Fruit fly (Drosophila melanogaster): ENCODE data around the gene S6k.

Gene S6k

dm6 chr3L:5787476-5787875, 23.3 kb downstream of the S6k start:
- no peak for TF ChIP-seq chm (GFP tag; IDR thresholded peaks at IDR 0.05)
- TF ChIP-seq vvl (GFP tag; IDR thresholded peaks at IDR 0.05), result peak; percentile 36; the same call in 1 of the 2 replicates
- peak; percentile 82 for TF ChIP-seq sr (GFP tag; IDR thresholded peaks at IDR 0.05)
- peak; percentile 44 for TF ChIP-seq CG15479 (GFP tag; optimal IDR thresholded peaks at IDR 0.05)
- TF ChIP-seq Rx (GFP tag; IDR thresholded peaks at IDR 0.05), result no peak
- TF ChIP-seq Stat92E (GFP tag; optimal IDR thresholded peaks at IDR 0.05), result no peak
- no peak for TF ChIP-seq CG16813 (GFP tag; IDR thresholded peaks at IDR 0.05; ENCODE audit: partially characterized antibody)
- no peak for TF ChIP-seq zf30C (GFP tag; optimal IDR thresholded peaks at IDR 0.05)
- TF ChIP-seq abd-A (tag; optimal IDR thresholded peaks at IDR 0.05), result peak; percentile 52
- peak; percentile 84 for TF ChIP-seq Awh (GFP tag; IDR thresholded peaks at IDR 0.05)

- TF ChIP-seq disco-r (GFP tag; optimal IDR thresholded peaks at IDR 0.05) (no peak), Drgx (GFP tag; IDR thresholded peaks at IDR 0.05) (0 out of 2 replicates have a peak, but pooled peaks have one; percentile 22), CG4282 (GFP tag; optimal IDR thresholded peaks at IDR 0.05) (no peak), Oaz (GFP tag; IDR thresholded peaks at IDR 0.05) (no peak), CG18476 (GFP tag; optimal IDR thresholded peaks at IDR 0.05) (no peak), Opbp (GFP tag; IDR thresholded peaks at IDR 0.05; ENCODE audit: partially characterized antibody) (no peak), Deaf1 (tag; optimal IDR thresholded peaks at IDR 0.05) (peak; percentile 77), Pdp1 (GFP tag; optimal IDR thresholded peaks at IDR 0.05) (peak in 1 of 2 experiments; percentile 89), CG5180 (GFP tag; optimal IDR thresholded peaks at IDR 0.05) (peak; percentile 16), ap (GFP tag; IDR thresholded peaks at IDR 0.05) (no peak), Blimp-1 (GFP tag; optimal IDR thresholded peaks at IDR 0.05) (peak; percentile 54), chinmo (GFP tag; IDR thresholded peaks at IDR 0.05; ENCODE audit: partially characterized antibody) (0 out of 4 replicates have a peak, but pooled peaks have one; percentile 71), Ets65A (GFP tag) (peak; percentile 69), sug (tag; optimal IDR thresholded peaks at IDR 0.05) (no peak), Med (GFP tag) (peak; percentile 45), CG12659 (GFP tag; optimal IDR thresholded peaks at IDR 0.05) (no peak), sqz (GFP tag; optimal IDR thresholded peaks at IDR 0.05) (peak; percentile 30), inv (GFP tag; IDR thresholded peaks at IDR 0.05; ENCODE audit: partially characterized antibody) (no peak), CG12769 (tag; optimal IDR thresholded peaks at IDR 0.05) (peak; percentile 38), aop (GFP tag; IDR thresholded peaks at IDR 0.05) (no peak), ato (GFP tag; IDR thresholded peaks at IDR 0.05; ENCODE audit: partially characterized antibody) (no peak), sens (GFP tag) (no peak), oc (tag; optimal IDR thresholded peaks at IDR 0.05) (peak; percentile 45), CG16863 (GFP tag; optimal IDR thresholded peaks at IDR 0.05) (no peak), CG9932 (GFP tag; IDR thresholded peaks at IDR 0.05) (no peak)
These were observed 24.1 kb downstream of the S6k start, which contains the start of gene Cralbp for dm6 chr3L:5786604-5787003. TSS of gene Cralbp (minus strand) at chr3L:5786718.

- TF ChIP-seq slbo (GFP tag; IDR thresholded peaks at IDR 0.05) (0 out of 2 replicates have a peak, but pooled peaks have one; percentile 14), CoRest (tag; optimal IDR thresholded peaks at IDR 0.05) (no peak), Hmr (GFP tag; optimal IDR thresholded peaks at IDR 0.05) (no peak), bbx (GFP tag; IDR thresholded peaks at IDR 0.05; ENCODE audit: partially characterized antibody) (no peak), HLH4C (GFP tag; IDR thresholded peaks at IDR 0.05; ENCODE audit: partially characterized antibody) (no peak), CG4820 (GFP tag; optimal IDR thresholded peaks at IDR 0.05) (no peak), CG14441 (GFP tag; IDR thresholded peaks at IDR 0.05) (no peak; the same call in 1 of the 2 replicates), CG18764 (GFP tag; optimal IDR thresholded peaks at IDR 0.05) (no peak), Doc3 (GFP tag; IDR thresholded peaks at IDR 0.05; ENCODE audit: partially characterized antibody) (no peak), MTF-1 (GFP tag; optimal IDR thresholded peaks at IDR 0.05; ENCODE audit: borderline replicate concordance) (peak; percentile 6), CG11247 (GFP tag; IDR thresholded peaks at IDR 0.05) (no peak), CG6654 (GFP tag; optimal IDR thresholded peaks at IDR 0.05) (no peak), CG9797 (GFP tag; optimal IDR thresholded peaks at IDR 0.05) (no peak)
These were observed 25.3 kb downstream of the S6k start for dm6 chr3L:5785237-5786062.

Data from whole organism, embryonic.